Fruit fly (Drosophila melanogaster) whole organism, embryonic: ENCODE data around the gene sals.

ENCODE experiments used
- Aef1 ChIP-seq: fragments of 200-800 bp; sonication (Bioruptor generic); IDR thresholded peaks from 3 replicates; pipeline ENCODE4 v1.3.6; 2022; ENCODE audit warnings: missing biosample characterization, missing genetic modification characterization
- B-H1 ChIP-seq: fragments of 200-800 bp; sonication (Bioruptor generic); IDR thresholded peaks from 3 replicates; pipeline ENCODE4 v1.3.6; 2022; ENCODE audit warnings: missing biosample characterization, missing genetic modification characterization
- Bdp1 ChIP-seq: fragments of 200-800 bp; sonication (Bioruptor generic); optimal IDR thresholded peaks from 3 replicates; lab custom pipeline; 2016; ENCODE audit warnings: missing biosample characterization, missing genetic modification characterization
- BtbVII ChIP-seq: fragments of 200-800 bp; sonication (Bioruptor generic); optimal IDR thresholded peaks from 3 replicates; lab custom pipeline; 2017; ENCODE audit warnings: missing biosample characterization, mild to moderate bottlenecking, missing genetic modification characterization
- Bteb2 ChIP-seq: fragments of 200-800 bp; sonication (Bioruptor generic); optimal IDR thresholded peaks from 2 replicates; lab custom pipeline; 2016; ENCODE audit warnings: missing biosample characterization, missing genetic modification characterization
- CG10431 ChIP-seq: fragments of 200-800 bp; sonication (Bioruptor generic); optimal IDR thresholded peaks from 3 replicates; lab custom pipeline; 2018; ENCODE audit warnings: missing biosample characterization, mild to moderate bottlenecking, missing genetic modification characterization
- CG11398 ChIP-seq: fragments of 200-800 bp; sonication (Bioruptor generic); optimal IDR thresholded peaks from 2 replicates; lab custom pipeline; 2016; ENCODE audit warnings: missing biosample characterization, missing genetic modification characterization
- CG11560 ChIP-seq: fragments of 200-800 bp; sonication (Bioruptor generic); IDR thresholded peaks from 3 replicates; pipeline ENCODE4 v1.3.6; 2022; ENCODE audit warnings: missing biosample characterization, missing genetic modification characterization
- CG11695 ChIP-seq: fragments of 200-800 bp; sonication (Bioruptor generic); IDR thresholded peaks from 3 replicates; pipeline ENCODE4 v1.3.6; 2022; ENCODE audit warnings: missing biosample characterization, missing genetic modification characterization
- CG12071 ChIP-seq: fragments of 200-800 bp; sonication (Bioruptor generic); optimal IDR thresholded peaks from 3 replicates; lab custom pipeline; 2018; ENCODE audit warnings: missing biosample characterization, mild to moderate bottlenecking, missing genetic modification characterization
- CG13624 ChIP-seq: fragments of 200-800 bp; sonication (Bioruptor generic); optimal IDR thresholded peaks from 2 replicates; lab custom pipeline; 2016; ENCODE audit warnings: missing biosample characterization, missing genetic modification characterization
- CG15514 ChIP-seq: fragments of 200-800 bp; sonication (Bioruptor generic); optimal IDR thresholded peaks from 3 replicates; lab custom pipeline; 2017; ENCODE audit warnings: missing biosample characterization, missing genetic modification characterization, mild to moderate bottlenecking, moderate library complexity, missing genetic modification reagents
- CG17568 ChIP-seq: fragments of 200-800 bp; sonication (Bioruptor generic); optimal IDR thresholded peaks from 2 replicates; lab custom pipeline; 2018; ENCODE audit warnings: missing biosample characterization, mild to moderate bottlenecking, missing genetic modification characterization, moderate library complexity
- CG31365 ChIP-seq: fragments of 200-800 bp; sonication (Bioruptor generic); optimal IDR thresholded peaks from 2 replicates; lab custom pipeline; 2018; ENCODE audit warnings: missing biosample characterization, mild to moderate bottlenecking, missing genetic modification characterization
- CG31388 ChIP-seq: fragments of 200-800 bp; sonication (Bioruptor generic); optimal IDR thresholded peaks from 2 replicates; lab custom pipeline; 2016; ENCODE audit warnings: missing biosample characterization, missing genetic modification characterization
- CG3847 ChIP-seq: fragments of 200-800 bp; sonication (Bioruptor generic); IDR thresholded peaks from 2 replicates; pipeline ENCODE4 v1.3.6; 2022; ENCODE audit warnings: missing biosample characterization, missing genetic modification characterization
- CG6854 ChIP-seq: fragments of 200-800 bp; sonication (Bioruptor generic); optimal IDR thresholded peaks from 3 replicates; lab custom pipeline; 2017; ENCODE audit warnings: missing biosample characterization, mild to moderate bottlenecking, missing genetic modification characterization
- CG7271 ChIP-seq: fragments of 200-800 bp; sonication (Bioruptor generic); optimal IDR thresholded peaks from 2 replicates; lab custom pipeline; 2018; ENCODE audit warnings: missing biosample characterization, mild to moderate bottlenecking, missing genetic modification characterization, moderate library complexity
- CG7745 ChIP-seq: fragments of 200-800 bp; sonication (Bioruptor generic); optimal IDR thresholded peaks from 2 replicates; lab custom pipeline; 2018; ENCODE audit warnings: missing biosample characterization, mild to moderate bottlenecking, missing genetic modification characterization, moderate library complexity
- CG8359 ChIP-seq: fragments of 200-800 bp; sonication (Bioruptor generic); optimal IDR thresholded peaks from 2 replicates; lab custom pipeline; 2017; ENCODE audit warnings: missing biosample characterization, mild to moderate bottlenecking, missing genetic modification characterization, borderline replicate concordance
- CG9609 ChIP-seq: fragments of 200-800 bp; sonication (Bioruptor generic); optimal IDR thresholded peaks from 3 replicates; lab custom pipeline; 2016; ENCODE audit warnings: missing biosample characterization, missing genetic modification characterization
- CTCF ChIP-seq: fragments of 200-800 bp; sonication (Bioruptor generic); optimal IDR thresholded peaks from 2 replicates; lab custom pipeline; 2017; ENCODE audit warnings: missing biosample characterization, mild to moderate bottlenecking, missing genetic modification characterization, moderate library complexity
- Dbx ChIP-seq: fragments of 200-800 bp; sonication (Bioruptor generic); IDR thresholded peaks from 3 replicates; pipeline ENCODE4 v1.3.6; 2022; ENCODE audit warnings: missing biosample characterization, missing genetic modification characterization
- E2f1 ChIP-seq: fragments of 200-800 bp; sonication (Bioruptor generic); IDR thresholded peaks from 2 replicates; pipeline ENCODE4 v1.3.6; 2022; ENCODE audit warnings: missing biosample characterization, missing genetic modification characterization
- H2.0 ChIP-seq: fragments of 200-800 bp; sonication (Bioruptor generic); IDR thresholded peaks from 2 replicates; pipeline ENCODE4 v1.3.6; 2022; ENCODE audit warnings: missing biosample characterization, missing genetic modification characterization
- Hmr ChIP-seq: fragments of 200-800 bp; sonication (Bioruptor generic); optimal IDR thresholded peaks from 3 replicates; lab custom pipeline; 2017; ENCODE audit warnings: mild to moderate bottlenecking, missing biosample characterization, missing genetic modification reagents, missing genetic modification characterization
- Med ChIP-seq: fragments of 200-800 bp; sonication (Bioruptor generic); peaks from one replicate; lab custom pipeline; 2016; ENCODE audit warnings: missing biosample characterization, missing genetic modification characterization, mild to moderate bottlenecking, inconsistent platforms, moderate library complexity
- Mes4 ChIP-seq: fragments of 200-800 bp; sonication (Bioruptor generic); optimal IDR thresholded peaks from 2 replicates; lab custom pipeline; 2016; ENCODE audit warnings: missing biosample characterization, missing genetic modification characterization
- Nf-YC ChIP-seq: fragments of 200-800 bp; optimal IDR thresholded peaks from 3 replicates; lab custom pipeline; 2019; ENCODE audit warnings: missing biosample characterization, mild to moderate bottlenecking, missing genetic modification characterization, moderate library complexity
- Poxn ChIP-seq: fragments of 200-800 bp; sonication (Bioruptor generic); IDR thresholded peaks from 2 replicates; pipeline ENCODE4 v1.3.6; 2022; ENCODE audit warnings: missing biosample characterization, missing genetic modification characterization
- Usf ChIP-seq: fragments of 200-800 bp; sonication (Bioruptor generic); optimal IDR thresholded peaks from 2 replicates; lab custom pipeline; 2017; ENCODE audit warnings: missing genotype, missing biosample characterization, missing genetic modification characterization
- Xbp1 ChIP-seq: fragments of 200-800 bp; sonication (Bioruptor generic); optimal IDR thresholded peaks from 3 replicates; lab custom pipeline; 2016; ENCODE audit warnings: missing biosample characterization, mild to moderate bottlenecking, missing genetic modification characterization
- YL-1 ChIP-seq: fragments of 200-800 bp; sonication (Bioruptor generic); optimal IDR thresholded peaks from 3 replicates; lab custom pipeline; 2017; ENCODE audit warnings: missing biosample characterization, mild to moderate bottlenecking, missing genetic modification characterization
- aop ChIP-seq: fragments of 200-800 bp; sonication (Bioruptor generic); IDR thresholded peaks from 2 replicates; pipeline ENCODE4 v1.3.6; 2022; ENCODE audit warnings: missing biosample characterization, missing genetic modification characterization
- ato ChIP-seq: fragments of 200-800 bp; sonication (Bioruptor generic); IDR thresholded peaks from 2 replicates; pipeline ENCODE4 v1.3.6; 2022; ENCODE audit warnings: missing biosample characterization, missing genetic modification characterization; ENCODE audit not compliant: partially characterized antibody
- bcd ChIP-seq: fragments of 200-800 bp; sonication (Bioruptor generic); optimal IDR thresholded peaks from 2 replicates; lab custom pipeline; 2017; ENCODE audit warnings: missing biosample characterization, mild to moderate bottlenecking, missing genetic modification characterization
- cato ChIP-seq: fragments of 200-800 bp; sonication (Bioruptor generic); optimal IDR thresholded peaks from 2 replicates; lab custom pipeline; 2016; ENCODE audit warnings: missing biosample characterization, missing genetic modification characterization, borderline replicate concordance
- chinmo ChIP-seq: fragments of 200-800 bp; sonication (Bioruptor generic); IDR thresholded peaks from 4 replicates; pipeline ENCODE4 v1.3.6; 2022; ENCODE audit warnings: missing biosample characterization, missing genetic modification characterization; ENCODE audit not compliant: partially characterized antibody
- dysf ChIP-seq: fragments of 200-800 bp; sonication (Bioruptor generic); IDR thresholded peaks from 3 replicates; pipeline ENCODE4 v1.3.6; 2022; ENCODE audit warnings: missing biosample characterization, missing genetic modification characterization
- eve ChIP-seq, 2 experiments: fragments of >200 bp; optimal IDR thresholded peaks; 2 replicates each; lab custom pipeline; 2017; ENCODE audit warnings: missing biosample characterization in 2 of 2, missing genetic modification characterization in 2 of 2
- gcm2 ChIP-seq: fragments of 200-800 bp; sonication (Bioruptor generic); optimal IDR thresholded peaks from 2 replicates; lab custom pipeline; 2016; ENCODE audit warnings: missing biosample characterization, missing genetic modification characterization
- gro ChIP-seq: fragments of 200-800 bp; sonication (Bioruptor generic); optimal IDR thresholded peaks from 2 replicates; lab custom pipeline; 2016; ENCODE audit warnings: missing biosample characterization, missing genetic modification characterization
- gsb ChIP-seq: fragments of 200-800 bp; sonication (Bioruptor generic); IDR thresholded peaks from 2 replicates; pipeline ENCODE4 v1.3.6; 2022; ENCODE audit warnings: missing biosample characterization, missing genetic modification characterization
- ham ChIP-seq: fragments of 200-800 bp; sonication (Bioruptor generic); IDR thresholded peaks from 2 replicates; pipeline ENCODE4 v1.3.6; 2022; ENCODE audit warnings: missing biosample characterization, missing genetic modification characterization
- inv ChIP-seq: fragments of 200-800 bp; sonication (Bioruptor generic); IDR thresholded peaks from 2 replicates; pipeline ENCODE4 v1.3.6; 2022; ENCODE audit warnings: missing biosample characterization, missing genetic modification characterization; ENCODE audit not compliant: partially characterized antibody
- jumu ChIP-seq: fragments of 200-800 bp; sonication (Bioruptor generic); optimal IDR thresholded peaks from 3 replicates; lab custom pipeline; 2016; ENCODE audit warnings: missing biosample characterization, missing genetic modification characterization
- lmd ChIP-seq: fragments of 200-800 bp; sonication (Bioruptor generic); IDR thresholded peaks from 2 replicates; pipeline ENCODE4 v1.3.6; 2022; ENCODE audit warnings: missing biosample characterization, missing genetic modification characterization
- odd ChIP-seq: fragments of 200-800 bp; sonication (Bioruptor generic); optimal IDR thresholded peaks from 2 replicates; lab custom pipeline; 2017; ENCODE audit warnings: missing biosample characterization, mild to moderate bottlenecking, missing genetic modification characterization
- pzg ChIP-seq: fragments of 200-800 bp; sonication (Bioruptor generic); optimal IDR thresholded peaks from 3 replicates; lab custom pipeline; 2018; ENCODE audit warnings: missing biosample characterization, mild to moderate bottlenecking, missing genetic modification characterization, moderate library complexity
- zfh1 ChIP-seq: fragments of 200-800 bp; sonication (Bioruptor generic); IDR thresholded peaks from 3 replicates; pipeline ENCODE4 v1.3.6; 2022; ENCODE audit warnings: missing biosample characterization, missing genetic modification characterization

The sals gene

dm6 chr3R:11458022-11458850 lies 6.6 kb upstream of the sals start (continued):
- peak; percentile 83 for TF ChIP-seq gsb (GFP tag; lab: Robert Waterston, UW)
- TF ChIP-seq Bdp1 (GFP tag; lab: Kevin White, UChicago) = peak; percentile 47
- peak; percentile 77 for TF ChIP-seq E2f1 (GFP tag; lab: Robert Waterston, UW)
- peak; percentile 64 for TF ChIP-seq CG11560
- TF ChIP-seq cato (GFP tag; lab: Kevin White, UChicago) = no peak
- TF ChIP-seq CG12071 = peak; percentile 67
- peak; percentile 74 for TF ChIP-seq Hmr (GFP tag; lab: Kevin White, UChicago)
- peak; percentile 28 for TF ChIP-seq Bteb2 (GFP tag; lab: Kevin White, UChicago)
- peak; percentile 26 for TF ChIP-seq Mes4 (GFP tag; lab: Kevin White, UChicago)
- TF ChIP-seq Aef1 (GFP tag; lab: Robert Waterston, UW) = peak; percentile 86
- peak; percentile 73 for TF ChIP-seq CG11695 (GFP tag; lab: Robert Waterston, UW)
- 0 out of 2 replicates have a peak, but pooled peaks have one; percentile 45 for TF ChIP-seq Poxn (GFP tag; lab: Robert Waterston, UW)
- TF ChIP-seq CG11398 = no peak
- TF ChIP-seq chinmo (GFP tag; lab: Robert Waterston, UW) = peak; percentile 43; the same call in 2 of the 4 replicates
- no peak for TF ChIP-seq pzg
- peak; percentile 59; the same call in 2 of the 3 replicates for TF ChIP-seq B-H1 (GFP tag; lab: Robert Waterston, UW)
- peak; percentile 93 for TF ChIP-seq Med
- no peak for TF ChIP-seq odd
- peak in 1 of 2 experiments; percentile 65 for TF ChIP-seq eve (GFP tag; optimal IDR thresholded peaks at IDR 0.05; lab: Kevin White, UChicago)
- no peak for TF ChIP-seq CG7271 (tag; lab: Kevin White, UChicago)
- peak; percentile 81 for TF ChIP-seq CG3847 (GFP tag; lab: Robert Waterston, UW)
- TF ChIP-seq CG10431 (GFP tag; lab: Kevin White, UChicago) = no peak
- peak; percentile 61 for TF ChIP-seq CG15514 (GFP tag; lab: Kevin White, UChicago)
- TF ChIP-seq YL-1 (GFP tag; lab: Kevin White, UChicago) = no peak
- peak; percentile 82 for TF ChIP-seq Dbx (GFP tag; lab: Robert Waterston, UW)
- peak; percentile 69; the same call in 1 of the 2 replicates for TF ChIP-seq ham (GFP tag; lab: Robert Waterston, UW)
- no peak for TF ChIP-seq gcm2 (GFP tag; lab: Kevin White, UChicago)
- peak; percentile 64 for TF ChIP-seq CG9609
- TF ChIP-seq lmd = peak; percentile 79
- TF ChIP-seq CG6854 = peak; percentile 38
- no peak for TF ChIP-seq CG31388
- no peak for TF ChIP-seq inv
- TF ChIP-seq zfh1 (GFP tag; lab: Robert Waterston, UW) = peak; percentile 64; the same call in 1 of the 3 replicates
- TF ChIP-seq CG8359 (GFP tag; lab: Kevin White, UChicago) = no peak
- peak; percentile 5 for TF ChIP-seq CG31365 (tag; lab: Kevin White, UChicago)
- TF ChIP-seq Nf-YC (tag; lab: Kevin White, UChicago) = no peak
- peak; percentile 73 for TF ChIP-seq H2.0 (GFP tag; lab: Robert Waterston, UW)
- TF ChIP-seq dysf (GFP tag; lab: Robert Waterston, UW) = peak; percentile 89
- no peak for TF ChIP-seq CG17568
- no peak for TF ChIP-seq ato (GFP tag; lab: Robert Waterston, UW)
- no peak for TF ChIP-seq Usf (GFP tag; lab: Kevin White, UChicago)
- TF ChIP-seq gro (GFP tag; lab: Kevin White, UChicago) = peak; percentile 71
- TF ChIP-seq jumu (GFP tag; lab: Kevin White, UChicago) = peak; percentile 66
- peak; percentile 68 for TF ChIP-seq Xbp1 (GFP tag; lab: Kevin White, UChicago)
- peak; percentile 14 for TF ChIP-seq CG13624 (GFP tag; lab: Kevin White, UChicago)
- TF ChIP-seq CTCF (GFP tag; lab: Kevin White, UChicago) = no peak
- TF ChIP-seq bcd (GFP tag; lab: Kevin White, UChicago) = peak; percentile 64
- TF ChIP-seq CG7745 = no peak
- peak; percentile 59 for TF ChIP-seq BtbVII (GFP tag; lab: Kevin White, UChicago)
- no peak for TF ChIP-seq aop
